Worm (Caenorhabditis elegans) whole organism, L4/young adult: ENCODE measurements around the gene gpc-1.

Experiments
- W03F9.2 ChIP-seq: fragments of 150-350 bp; optimal IDR thresholded peaks from 2 replicates; lab custom pipeline; 2014; ENCODE audit warnings: missing biosample characterization, missing genetic modification characterization
- dao-5 ChIP-seq: sonication (generic microtip); optimal IDR thresholded peaks from 2 replicates; lab custom pipeline; 2016; ENCODE audit warnings: missing genotype, missing genetic modification characterization, moderate library complexity, missing compliant biosample characterization
- him-1 ChIP-seq: sonication (generic microtip); optimal IDR thresholded peaks from 2 replicates; lab custom pipeline; 2016; ENCODE audit warnings: missing genotype, missing genetic modification reagents, missing genetic modification characterization, missing compliant biosample characterization

- TF ChIP-seq dao-5 (tag; lab: Kevin White, UChicago) (no peak), him-1 (tag; lab: Kevin White, UChicago) (no peak), W03F9.2 (no peak)
These were observed 28.7 kb upstream of the gpc-1 start for ce11 chrX:12913398-12914071.
